Fruit fly (Drosophila melanogaster) whole organism, adult: ENCODE data around the gene hth.

Source experiments
- CG11617 ChIP-seq: fragments of 200-800 bp; sonication (Bioruptor generic); optimal IDR thresholded peaks from 2 replicates; lab custom pipeline; 2017; ENCODE audit warnings: mild to moderate bottlenecking, missing biosample characterization, missing genetic modification reagents, missing genetic modification characterization
- CG12768 ChIP-seq: fragments of 200-800 bp; sonication (Bioruptor generic); optimal IDR thresholded peaks from 2 replicates; lab custom pipeline; 2017; ENCODE audit warnings: missing biosample characterization, missing genetic modification characterization, mild to moderate bottlenecking, moderate library complexity, missing genetic modification reagents
- CG1620 ChIP-seq: fragments of 200-800 bp; sonication (Bioruptor generic); optimal IDR thresholded peaks from 2 replicates; lab custom pipeline; 2016; ENCODE audit warnings: missing biosample characterization, missing genetic modification characterization
- CG33017 ChIP-seq: fragments of 200-800 bp; sonication (Bioruptor generic); optimal IDR thresholded peaks from 2 replicates; lab custom pipeline; 2018; ENCODE audit warnings: missing biosample characterization, mild to moderate bottlenecking, missing genetic modification characterization, moderate library complexity
- CG5204 ChIP-seq: fragments of 200-800 bp; sonication (Bioruptor generic); optimal IDR thresholded peaks from 2 replicates; lab custom pipeline; 2016; ENCODE audit warnings: missing biosample characterization, missing genetic modification characterization
- CG7045 ChIP-seq: fragments of 200-800 bp; sonication (Bioruptor generic); optimal IDR thresholded peaks from 2 replicates; lab custom pipeline; 2017; ENCODE audit warnings: missing biosample characterization, mild to moderate bottlenecking, missing genetic modification characterization
- CG7101 ChIP-seq: fragments of 200-800 bp; sonication (Bioruptor generic); optimal IDR thresholded peaks from 2 replicates; lab custom pipeline; 2018; ENCODE audit warnings: missing biosample characterization, mild to moderate bottlenecking, missing genetic modification characterization, moderate library complexity
- Clk ChIP-seq: fragments of 200-800 bp; sonication (Bioruptor generic); optimal IDR thresholded peaks from 2 replicates; lab custom pipeline; 2017; ENCODE audit warnings: missing biosample characterization, missing genetic modification characterization
- Crg-1 ChIP-seq: fragments of 200-800 bp; sonication (Bioruptor generic); optimal IDR thresholded peaks from 2 replicates; lab custom pipeline; 2016; ENCODE audit warnings: missing biosample characterization, missing genetic modification characterization
- Hr96 ChIP-seq: fragments of 200-800 bp; sonication (Bioruptor generic); optimal IDR thresholded peaks from 2 replicates; lab custom pipeline; 2016; ENCODE audit warnings: missing biosample characterization, missing genetic modification characterization
- Mnt ChIP-seq: fragments of 200-800 bp; sonication (Bioruptor generic); optimal IDR thresholded peaks from 2 replicates; lab custom pipeline; 2016; ENCODE audit warnings: missing biosample characterization, mild to moderate bottlenecking, missing genetic modification characterization
- bab1 ChIP-seq: fragments of 200-800 bp; sonication (Bioruptor generic); optimal IDR thresholded peaks from 3 replicates; lab custom pipeline; 2019; ENCODE audit warnings: missing biosample characterization, mild to moderate bottlenecking, missing genetic modification characterization, moderate library complexity
- cic ChIP-seq: fragments of 200-800 bp; sonication (Bioruptor generic); optimal IDR thresholded peaks from 2 replicates; lab custom pipeline; 2017; ENCODE audit warnings: missing biosample characterization, mild to moderate bottlenecking, missing genetic modification characterization, moderate library complexity
- cnc ChIP-seq, 2 experiments: fragments of >200 bp; optimal IDR thresholded peaks; 2 replicates each; lab custom pipeline; 2017
- kay ChIP-seq: fragments of 200-800 bp; sonication (Bioruptor generic); peaks from one replicate; lab custom pipeline; 2016; ENCODE audit warnings: missing biosample characterization, missing genetic modification characterization, borderline replicate concordance
- ovo ChIP-seq: fragments of 200-800 bp; sonication (Bioruptor generic); optimal IDR thresholded peaks from 2 replicates; lab custom pipeline; 2016; ENCODE audit warnings: missing biosample characterization, missing genetic modification characterization
- pad ChIP-seq: fragments of 200-800 bp; sonication (Bioruptor generic); optimal IDR thresholded peaks from 3 replicates; lab custom pipeline; 2017; ENCODE audit warnings: missing biosample characterization, missing genetic modification characterization, mild to moderate bottlenecking, moderate library complexity, missing genetic modification reagents
- tj ChIP-seq: fragments of 200-800 bp; sonication (Bioruptor generic); optimal IDR thresholded peaks from 3 replicates; lab custom pipeline; 2017; ENCODE audit warnings: missing biosample characterization, mild to moderate bottlenecking, missing genetic modification characterization, moderate library complexity
- toe ChIP-seq: fragments of 200-800 bp; sonication (Bioruptor generic); optimal IDR thresholded peaks from 2 replicates; lab custom pipeline; 2016; ENCODE audit warnings: missing biosample characterization, missing genetic modification characterization

Gene hth

DNA sequence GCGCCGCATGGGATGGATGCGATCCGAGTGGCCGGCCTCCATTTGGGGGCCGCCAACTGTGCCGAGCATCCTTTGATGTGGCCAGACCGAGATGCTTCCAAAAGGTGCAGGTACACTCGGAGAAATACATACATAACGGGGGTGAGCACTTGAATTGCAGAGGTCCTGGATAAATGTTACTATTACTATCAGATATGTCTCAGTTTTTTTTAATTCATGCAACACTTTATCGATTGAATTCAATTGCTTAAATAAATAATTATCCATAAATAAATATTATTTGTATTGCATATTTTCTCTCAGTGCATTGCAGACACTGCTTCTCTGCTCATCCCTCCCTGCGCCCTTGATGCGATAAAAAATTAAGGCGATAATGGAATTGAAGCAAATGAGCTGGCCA is 21.7 kb upstream of the hth start:
- TF ChIP-seq CG7045 (GFP tag; lab: Kevin White, UChicago) (no peak), cic (GFP tag; lab: Kevin White, UChicago) (no peak), Mnt (no peak), Crg-1 (no peak), CG11617 (no peak), CG7101 (tag; lab: Kevin White, UChicago) (no peak), CG12768 (GFP tag; lab: Kevin White, UChicago) (no peak), kay (no peak), Hr96 (GFP tag; lab: Kevin White, UChicago) (no peak)

DNA sequence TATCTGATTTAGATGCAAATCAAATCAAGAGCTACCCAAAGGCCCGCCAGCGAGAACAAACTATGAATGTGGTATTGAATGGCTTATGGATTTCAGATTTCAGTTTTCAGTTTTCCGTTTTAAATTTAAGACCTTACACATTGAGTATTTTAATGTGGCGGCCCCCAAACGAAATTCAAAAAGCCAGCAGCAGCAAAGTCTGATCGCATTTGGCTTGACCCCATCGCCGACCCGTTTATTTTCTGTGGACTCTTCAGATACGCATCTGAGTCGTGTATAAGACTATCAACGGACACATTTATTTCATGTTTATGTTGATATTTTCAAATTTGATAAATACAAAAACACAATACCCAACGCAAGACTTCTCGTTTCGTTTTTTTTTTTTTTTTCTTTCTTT is 20.2 kb upstream of the hth start:
- no peak for TF ChIP-seq CG33017 (tag; lab: Kevin White, UChicago)
- TF ChIP-seq ovo (GFP tag; lab: Kevin White, UChicago): no peak

DNA sequence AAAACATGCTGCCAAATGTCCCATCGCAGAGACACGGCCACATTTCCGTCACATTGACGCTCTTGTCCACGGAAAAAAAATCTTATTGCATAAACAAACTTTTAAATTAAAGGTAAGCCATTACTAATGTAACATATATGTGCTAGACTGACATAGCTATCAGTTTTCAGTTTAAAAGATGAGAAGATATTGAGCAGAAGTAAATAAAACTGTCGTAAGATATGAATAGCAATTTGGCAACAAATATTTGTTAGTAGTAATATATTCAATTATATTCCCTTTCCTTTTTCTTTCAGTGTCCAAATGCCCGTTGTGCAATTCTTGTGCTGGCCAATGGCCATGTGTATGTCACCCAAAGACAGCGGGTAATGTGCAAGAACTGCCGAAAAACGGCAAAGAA is 19.4 kb upstream of the hth start:
- no peak for TF ChIP-seq tj (GFP tag; lab: Kevin White, UChicago)
- TF ChIP-seq CG1620 (GFP tag; lab: Kevin White, UChicago): no peak
- TF ChIP-seq ovo (GFP tag; lab: Kevin White, UChicago): no peak
- no peak for TF ChIP-seq CG12768 (GFP tag; lab: Kevin White, UChicago)
- no peak for TF ChIP-seq CG11617
- no peak for TF ChIP-seq CG5204
- TF ChIP-seq bab1 (GFP tag; lab: Kevin White, UChicago): no peak
- TF ChIP-seq kay: no peak
- TF ChIP-seq CG33017 (tag; lab: Kevin White, UChicago): no peak

DNA sequence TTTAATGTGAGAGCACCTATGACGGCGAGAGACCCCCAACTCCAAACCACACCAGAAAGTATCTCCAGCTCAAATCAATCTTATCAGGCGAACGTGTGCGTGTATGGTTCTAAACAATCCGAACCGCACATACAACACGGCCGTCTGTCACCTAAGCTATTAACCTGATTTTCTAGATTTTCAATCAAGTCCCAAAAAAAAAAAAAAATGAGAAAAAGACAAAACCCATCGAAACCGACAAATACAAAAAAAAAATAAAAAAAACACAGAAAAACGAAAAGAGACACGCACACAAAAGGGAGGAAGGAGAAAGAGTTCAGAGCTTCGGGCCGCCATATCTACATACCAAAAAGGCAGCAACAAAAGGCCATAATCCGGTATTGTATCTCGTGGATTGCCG is 17.2 kb upstream of the hth start:
- TF ChIP-seq Clk (GFP tag; lab: Kevin White, UChicago) (no peak), Mnt (no peak), bab1 (GFP tag; lab: Kevin White, UChicago) (no peak), CG7045 (GFP tag; lab: Kevin White, UChicago) (no peak), cic (GFP tag; lab: Kevin White, UChicago) (no peak), tj (GFP tag; lab: Kevin White, UChicago) (no peak), kay (no peak), pad (GFP tag; lab: Kevin White, UChicago) (no peak), CG11617 (no peak), ovo (GFP tag; lab: Kevin White, UChicago) (no peak), toe (GFP tag; lab: Kevin White, UChicago) (no peak), CG1620 (GFP tag; lab: Kevin White, UChicago) (no peak), CG5204 (no peak), Crg-1 (no peak), cnc (optimal IDR thresholded peaks at IDR 0.05; lab: Kevin White, UChicago) (no peak), CG33017 (tag; lab: Kevin White, UChicago) (no peak), CG7101 (tag; lab: Kevin White, UChicago) (no peak), CG12768 (GFP tag; lab: Kevin White, UChicago) (no peak), Hr96 (GFP tag; lab: Kevin White, UChicago) (no peak)

DNA sequence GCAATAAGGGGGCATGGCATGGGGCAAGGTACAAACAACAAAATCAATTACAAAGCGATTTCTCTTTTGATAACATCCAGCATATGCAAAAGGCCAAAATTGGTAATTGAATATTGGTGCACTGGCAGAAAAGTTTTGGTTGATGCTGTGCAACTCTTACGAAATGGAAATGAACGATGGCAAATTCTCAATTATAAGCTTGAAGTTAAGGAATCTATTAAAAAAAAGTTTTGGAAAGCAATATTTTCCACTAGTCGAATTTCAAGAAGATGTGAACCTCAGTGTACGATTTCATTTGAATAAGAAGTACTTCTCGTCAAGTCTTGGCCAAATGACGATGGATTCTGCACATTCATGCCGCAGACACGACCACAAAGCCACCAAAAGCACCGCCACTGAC is 16.6 kb upstream of the hth start:
- TF ChIP-seq cnc (optimal IDR thresholded peaks at IDR 0.05; lab: Kevin White, UChicago) (no peak), tj (GFP tag; lab: Kevin White, UChicago) (no peak), Hr96 (GFP tag; lab: Kevin White, UChicago) (no peak), bab1 (GFP tag; lab: Kevin White, UChicago) (no peak), CG1620 (GFP tag; lab: Kevin White, UChicago) (no peak), CG33017 (tag; lab: Kevin White, UChicago) (no peak), CG12768 (GFP tag; lab: Kevin White, UChicago) (no peak)

DNA sequence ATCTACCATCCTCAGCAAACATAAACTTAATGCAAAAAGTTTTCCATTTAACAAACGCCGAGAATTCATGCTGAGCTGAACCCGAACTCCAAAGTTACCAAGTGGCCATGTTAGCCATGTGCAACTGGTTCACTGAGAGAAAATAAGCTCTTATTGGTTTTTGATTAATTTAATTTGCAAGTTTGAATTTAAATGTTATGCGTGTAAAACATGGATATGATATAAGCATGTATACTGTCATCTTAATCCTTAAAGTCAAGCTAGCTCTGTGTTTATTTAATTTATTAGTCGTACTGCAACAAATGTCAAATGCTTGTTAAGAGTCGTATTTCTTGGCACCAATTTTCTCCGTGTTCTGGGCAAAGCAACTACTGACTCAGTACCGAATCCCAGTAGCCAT is 15.3 kb upstream of the hth start:
- TF ChIP-seq CG7101 (tag; lab: Kevin White, UChicago) (no peak), Clk (GFP tag; lab: Kevin White, UChicago) (no peak), bab1 (GFP tag; lab: Kevin White, UChicago) (no peak)

DNA sequence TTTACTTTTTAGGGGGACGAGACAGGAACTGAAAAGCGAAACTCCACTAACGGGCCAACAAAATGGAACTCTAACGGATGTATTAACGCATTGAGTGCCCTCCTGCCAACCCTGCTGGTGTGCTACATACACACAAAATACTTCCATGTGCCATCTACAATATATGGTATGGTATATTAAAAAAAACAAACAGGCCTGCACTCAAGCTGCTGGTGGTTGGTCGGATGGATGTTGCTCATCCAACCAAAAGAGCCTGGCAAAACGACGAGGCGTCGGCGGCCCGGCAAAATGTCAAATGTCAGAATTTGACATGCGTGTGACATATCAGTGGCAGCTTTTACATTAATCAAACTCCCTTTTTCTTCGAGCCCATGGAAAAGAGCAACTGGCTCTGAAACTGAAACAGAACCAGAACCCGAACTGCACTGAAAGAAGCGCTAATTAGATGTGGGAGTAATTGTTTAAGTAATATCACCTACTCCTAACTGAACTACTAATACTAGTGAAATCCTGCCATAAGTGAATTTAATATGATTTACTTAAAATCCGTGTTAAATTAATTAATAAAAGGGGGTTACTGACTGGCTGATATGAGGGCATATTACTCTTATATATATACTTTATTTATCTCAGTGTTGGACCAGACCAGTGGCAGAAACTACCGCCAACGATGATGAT is 11.4 kb upstream of the hth start:
- TF ChIP-seq pad (GFP tag; lab: Kevin White, UChicago): no peak
- no peak for TF ChIP-seq CG7045 (GFP tag; lab: Kevin White, UChicago)
- TF ChIP-seq kay: no peak
- TF ChIP-seq cnc (optimal IDR thresholded peaks at IDR 0.05; lab: Kevin White, UChicago): no peak
- no peak for TF ChIP-seq ovo (GFP tag; lab: Kevin White, UChicago)
- no peak for TF ChIP-seq tj (GFP tag; lab: Kevin White, UChicago)
- no peak for TF ChIP-seq bab1 (GFP tag; lab: Kevin White, UChicago)
- TF ChIP-seq CG33017 (tag; lab: Kevin White, UChicago): no peak
- no peak for TF ChIP-seq CG5204
